Fruit fly (Drosophila melanogaster): ENCODE data around the gene CkIIalpha-i1.
A peak's percentile ranks its signal among the peaks of the same experiment; 100 is the strongest.

The CkIIalpha-i1 gene

dm6 chr3L:15775498-15775897 lies 41.3 kb upstream of the CkIIalpha-i1 start (continued):
- TF ChIP-seq Asciz (GFP tag; optimal IDR thresholded peaks at IDR 0.05) (no peak), pnt (GFP tag; optimal IDR thresholded peaks at IDR 0.05) (no peak), MBD-R2 (GFP tag; IDR thresholded peaks at IDR 0.05) (no peak), sna (GFP tag; IDR thresholded peaks at IDR 0.05; ENCODE audit: partially characterized antibody) (no peak), CG15479 (GFP tag; optimal IDR thresholded peaks at IDR 0.05) (no peak), CG34422 (GFP tag; IDR thresholded peaks at IDR 0.05) (no peak), unpg (GFP tag; optimal IDR thresholded peaks at IDR 0.05) (peak; percentile 13), corto (GFP tag; optimal IDR thresholded peaks at IDR 0.05) (no peak), lov (optimal IDR thresholded peaks at IDR 0.05) (no peak), lov (GFP tag; IDR thresholded peaks at IDR 0.05) (0 out of 3 replicates have a peak, but pooled peaks have one; percentile 26), CG3847 (GFP tag; IDR thresholded peaks at IDR 0.05) (no peak), CG1233 (GFP tag; optimal IDR thresholded peaks at IDR 0.05) (no peak), Oli (tag; optimal IDR thresholded peaks at IDR 0.05) (peak; percentile 16), Dp (GFP tag; optimal IDR thresholded peaks at IDR 0.05) (no peak), dmrt99B (tag; optimal IDR thresholded peaks at IDR 0.05) (peak; percentile 49), CG8388 (GFP tag; optimal IDR thresholded peaks at IDR 0.05) (peak; percentile 20), Xbp1 (GFP tag; optimal IDR thresholded peaks at IDR 0.05) (peak; percentile 11), HmgZ (tag; optimal IDR thresholded peaks at IDR 0.05) (no peak), Dek (tag; optimal IDR thresholded peaks at IDR 0.05) (no peak), hbn (GFP tag; IDR thresholded peaks at IDR 0.05; ENCODE audit: partially characterized antibody) (no peak), chn (GFP tag; optimal IDR thresholded peaks at IDR 0.05) (no peak), Aef1 (GFP tag; IDR thresholded peaks at IDR 0.05) (no peak), CG17912 (GFP tag; optimal IDR thresholded peaks at IDR 0.05) (no peak), E2f1 (GFP tag; IDR thresholded peaks at IDR 0.05) (no peak), HLH54F (GFP tag; optimal IDR thresholded peaks at IDR 0.05) (no peak), row (GFP tag; IDR thresholded peaks at IDR 0.05) (peak; percentile 11; the same call in 1 of the 3 replicates), CG14860 (GFP tag; IDR thresholded peaks at IDR 0.05; ENCODE audit: partially characterized antibody) (no peak), Bdp1 (GFP tag; optimal IDR thresholded peaks at IDR 0.05) (no peak), Hr51 (GFP tag; optimal IDR thresholded peaks at IDR 0.05) (peak in 1 of 2 experiments; percentile 31), NK7.1 (GFP tag; optimal IDR thresholded peaks at IDR 0.05) (no peak), CG10267 (tag; optimal IDR thresholded peaks at IDR 0.05) (peak; percentile 40), Pdp1 (GFP tag; optimal IDR thresholded peaks at IDR 0.05) (no peak), dan (GFP tag; IDR thresholded peaks at IDR 0.05) (no peak), CG8281 (tag; optimal IDR thresholded peaks at IDR 0.05) (no peak), CG1647 (GFP tag; optimal IDR thresholded peaks at IDR 0.05) (no peak), HmgD (GFP tag; optimal IDR thresholded peaks at IDR 0.05) (no peak), bsh (GFP tag; optimal IDR thresholded peaks at IDR 0.05) (peak in 1 of 2 experiments; percentile 48), chinmo (GFP tag; IDR thresholded peaks at IDR 0.05; ENCODE audit: partially characterized antibody) (no peak), gem (tag; optimal IDR thresholded peaks at IDR 0.05) (peak; percentile 52), Sry-β (GFP tag; optimal IDR thresholded peaks at IDR 0.05) (no peak), CG3281 (GFP tag; optimal IDR thresholded peaks at IDR 0.05) (peak; percentile 0), fd96Cb (tag; optimal IDR thresholded peaks at IDR 0.05) (peak; percentile 47), dpn (GFP tag; optimal IDR thresholded peaks at IDR 0.05) (no peak), CG9876 (GFP tag; optimal IDR thresholded peaks at IDR 0.05) (no peak), Hr39 (optimal IDR thresholded peaks at IDR 0.05) (no peak), Ssrp (tag; optimal IDR thresholded peaks at IDR 0.05) (peak; percentile 37), CG11504 (tag; optimal IDR thresholded peaks at IDR 0.05) (peak; percentile 62), emc (GFP tag; optimal IDR thresholded peaks at IDR 0.05) (no peak), hth (optimal IDR thresholded peaks at IDR 0.05) (no peak), eve (GFP tag; optimal IDR thresholded peaks at IDR 0.05) (peak in 1 of 2 experiments; percentile 2), CG2116 (GFP tag; optimal IDR thresholded peaks at IDR 0.05) (no peak)
